Worm (Caenorhabditis elegans) whole organism, L4 larva: ENCODE data around the gene F46C8.3.

Experiments used
- F26F4.8 ChIP-seq: fragments of 200-800 bp; sonication (Bioruptor generic); conservative IDR thresholded peaks from 2 replicates; pipeline ENCODE4 v1.3.6; 2022; ENCODE audit warnings: missing genetic modification characterization, missing compliant biosample characterization
- Y105C5A.15 ChIP-seq: fragments of 200-800 bp; sonication (Bioruptor generic); IDR thresholded peaks from 2 replicates; pipeline ENCODE4 v1.3.6; 2022; ENCODE audit warnings: missing genetic modification characterization, missing compliant biosample characterization
- Y75B8A.6 ChIP-seq: fragments of 200-800 bp; sonication (Bioruptor generic); IDR thresholded peaks from 2 replicates; pipeline ENCODE4 v1.3.6; 2022; ENCODE audit warnings: missing genetic modification reagents, missing genetic modification characterization, missing compliant biosample characterization
- aha-1 ChIP-seq: fragments of 150-350 bp; peaks from one replicate; lab custom pipeline; 2014; ENCODE audit warnings: missing biosample characterization, missing genetic modification characterization
- arid-1 ChIP-seq: fragments of 200-800 bp; sonication (Bioruptor generic); conservative IDR thresholded peaks from 2 replicates; pipeline ENCODE4 v1.3.6; 2022; ENCODE audit warnings: missing genetic modification reagents, missing genetic modification characterization, missing compliant biosample characterization
- ceh-32 ChIP-seq: sonication (generic microtip); optimal IDR thresholded peaks from 2 replicates; lab custom pipeline; 2016; ENCODE audit warnings: mild to moderate bottlenecking, missing genetic modification characterization, missing compliant biosample characterization; ENCODE audit not compliant: poor library complexity
- dmd-8 ChIP-seq: fragments of 200-800 bp; sonication (Bioruptor generic); IDR thresholded peaks from 2 replicates; pipeline ENCODE4 v1.3.6; 2022; ENCODE audit warnings: missing genetic modification characterization, missing compliant biosample characterization
- egl-43 ChIP-seq: fragments of 200-800 bp; sonication (Bioruptor generic); IDR thresholded peaks from 2 replicates; pipeline ENCODE4 v1.3.6; 2022; ENCODE audit warnings: missing genetic modification reagents, missing genetic modification characterization, missing compliant biosample characterization
- fkh-10 ChIP-seq: fragments of 150-350 bp; optimal IDR thresholded peaks from 2 replicates; lab custom pipeline; 2014; ENCODE audit warnings: missing biosample characterization, missing genetic modification reagents, missing genetic modification characterization
- gei-8 ChIP-seq: fragments of 200-800 bp; sonication (Bioruptor generic); optimal IDR thresholded peaks from 2 replicates; lab custom pipeline; 2018; ENCODE audit warnings: mild to moderate bottlenecking, missing genetic modification characterization, missing compliant biosample characterization
- hlh-11 ChIP-seq: fragments of 200-800 bp; sonication (Bioruptor generic); optimal IDR thresholded peaks from 2 replicates; lab custom pipeline; 2018; ENCODE audit warnings: mild to moderate bottlenecking, missing genetic modification characterization, missing compliant biosample characterization
- hmg-1.1 ChIP-seq: fragments of 200-800 bp; sonication (Bioruptor generic); IDR thresholded peaks from 2 replicates; pipeline ENCODE4 v1.3.6; 2022; ENCODE audit warnings: missing genetic modification reagents, missing genetic modification characterization, missing compliant biosample characterization
- jun-1 ChIP-seq: fragments of 150-350 bp; optimal IDR thresholded peaks from 2 replicates; lab custom pipeline; 2014; ENCODE audit warnings: missing biosample characterization, missing genetic modification reagents, missing genetic modification characterization
- lin-1 ChIP-seq: fragments of 200-800 bp; sonication (Bioruptor generic); IDR thresholded peaks from 2 replicates; pipeline ENCODE4 v1.3.6; 2022; ENCODE audit warnings: missing genetic modification reagents, missing genetic modification characterization, missing compliant biosample characterization
- lir-3 ChIP-seq: sonication (generic microtip); optimal IDR thresholded peaks from 2 replicates; lab custom pipeline; 2016; ENCODE audit warnings: mild to moderate bottlenecking, missing genetic modification characterization, missing compliant biosample characterization
- madf-9 ChIP-seq: fragments of 200-800 bp; sonication (Bioruptor generic); conservative IDR thresholded peaks from 2 replicates; pipeline ENCODE4 v1.3.6; 2022; ENCODE audit warnings: missing genetic modification reagents, missing genetic modification characterization, missing compliant biosample characterization
- mdt-29 ChIP-seq: fragments of 200-800 bp; sonication (Bioruptor generic); IDR thresholded peaks from 2 replicates; pipeline ENCODE4 v1.3.6; 2022; ENCODE audit warnings: missing genetic modification reagents, missing genetic modification characterization, missing compliant biosample characterization
- mep-1 ChIP-seq: fragments of 150-350 bp; sonication (generic microtip); optimal IDR thresholded peaks from 3 replicates; lab custom pipeline; 2014; ENCODE audit warnings: missing biosample characterization, missing genetic modification characterization
- mxl-2 ChIP-seq: fragments of 200-800 bp; sonication (Bioruptor generic); conservative IDR thresholded peaks from 2 replicates; pipeline ENCODE4 v1.3.6; 2022; ENCODE audit warnings: missing genetic modification reagents, missing genetic modification characterization, missing compliant biosample characterization
- nhr-11 ChIP-seq: fragments of 150-350 bp; optimal IDR thresholded peaks from 2 replicates; lab custom pipeline; 2014; ENCODE audit warnings: missing biosample characterization, missing genetic modification characterization
- nhr-111 ChIP-seq: fragments of 200-800 bp; sonication (Bioruptor generic); optimal IDR thresholded peaks from 2 replicates; lab custom pipeline; 2018; ENCODE audit warnings: mild to moderate bottlenecking, missing genetic modification characterization, missing compliant biosample characterization
- nhr-6 ChIP-seq: fragments of 150-350 bp; optimal IDR thresholded peaks from 2 replicates; lab custom pipeline; 2014; ENCODE audit warnings: missing biosample characterization, missing genetic modification characterization
- pqm-1 ChIP-seq: sonication (generic microtip); optimal IDR thresholded peaks from 2 replicates; lab custom pipeline; 2017; ENCODE audit warnings: missing biosample characterization, missing genetic modification characterization
- sdz-12 ChIP-seq: fragments of 200-800 bp; sonication (Bioruptor generic); optimal IDR thresholded peaks from 2 replicates; lab custom pipeline; 2018; ENCODE audit warnings: mild to moderate bottlenecking, missing genetic modification characterization, missing compliant biosample characterization
- set-16 ChIP-seq: fragments of 200-800 bp; sonication (Bioruptor generic); IDR thresholded peaks from 2 replicates; pipeline ENCODE4 v1.3.6; 2022; ENCODE audit warnings: missing genetic modification reagents, missing genetic modification characterization, missing compliant biosample characterization
- spr-3 ChIP-seq: fragments of 200-800 bp; sonication (Bioruptor generic); optimal IDR thresholded peaks from 2 replicates; lab custom pipeline; 2018; ENCODE audit warnings: mild to moderate bottlenecking, missing genetic modification characterization, missing compliant biosample characterization
- unc-39 ChIP-seq: sonication (generic microtip); optimal IDR thresholded peaks from 2 replicates; lab custom pipeline; 2017; ENCODE audit warnings: missing biosample characterization, missing genetic modification characterization
- unc-62 ChIP-seq, 3 experiments: fragments of 150-350 bp in 1 of 3; sonication (generic microtip); optimal IDR thresholded peaks in 2 of 3; peaks in 1 of 3; 1 replicate in 1 of 3; 2 replicates in 2 of 3; lab custom pipeline; 2014 to 2017; ENCODE audit warnings: missing biosample characterization in 3 of 3, missing genetic modification characterization in 3 of 3, missing genetic modification reagents in 3 of 3, missing genotype in 1 of 3
- zfp-2 ChIP-seq: sonication (generic microtip); optimal IDR thresholded peaks from 2 replicates; lab custom pipeline; 2016; ENCODE audit warnings: mild to moderate bottlenecking, missing genetic modification characterization, missing compliant biosample characterization
- zfp-3 ChIP-seq: fragments of 200-800 bp; sonication (Bioruptor generic); conservative IDR thresholded peaks from 2 replicates; pipeline ENCODE4 v1.3.6; 2022; ENCODE audit warnings: missing genetic modification reagents, missing genetic modification characterization, missing compliant biosample characterization
- ztf-11 ChIP-seq: fragments of 150-350 bp; optimal IDR thresholded peaks from 2 replicates; lab custom pipeline; 2014; ENCODE audit warnings: missing biosample characterization, missing genetic modification characterization

F46C8.3 gene

ce11 chrX:7523799-7524198 is 1.6 kb upstream of the F46C8.3 start (continued):
- peak; percentile 52 for TF ChIP-seq nhr-11 (tag; lab: Kevin White, UChicago)
- no peak for TF ChIP-seq spr-3 (GFP tag; lab: Kevin White, UChicago)
- no peak for TF ChIP-seq lin-1
- no peak for TF ChIP-seq unc-39 (tag; lab: Kevin White, UChicago)
- no peak for TF ChIP-seq nhr-111 (GFP tag; lab: Kevin White, UChicago)
- peak; percentile 69 for TF ChIP-seq hlh-11 (tag; lab: Kevin White, UChicago)
- no peak for TF ChIP-seq jun-1 (tag; lab: Kevin White, UChicago)
- TF ChIP-seq ceh-32 (tag; lab: Kevin White, UChicago): no peak
- TF ChIP-seq Y75B8A.6 (GFP tag; lab: Robert Waterston, UW): no peak
- no peak for TF ChIP-seq gei-8 (GFP tag; lab: Kevin White, UChicago)
- no peak for TF ChIP-seq arid-1

DNA sequence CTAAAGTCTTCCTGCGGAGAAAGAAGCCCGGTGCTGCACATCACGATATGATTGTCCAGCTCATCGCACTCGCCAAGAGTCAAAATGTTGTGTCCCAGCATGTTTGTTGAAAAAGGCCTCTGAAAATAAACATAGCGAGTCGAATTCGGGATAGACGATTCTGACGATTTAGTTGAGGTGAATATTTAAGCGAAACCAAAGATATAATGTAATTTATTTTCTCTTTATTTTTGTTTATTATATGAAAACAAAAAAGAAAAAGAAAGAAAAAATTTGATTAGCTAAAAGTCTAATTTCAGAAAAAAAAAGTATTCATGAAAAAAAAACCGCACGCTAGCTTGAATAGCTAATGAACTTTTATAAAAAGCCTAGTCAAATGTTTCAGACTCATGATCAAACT is 7.3 kb downstream of the F46C8.3 start, which contains the start of gene ceh-14:
ceh-14 (minus strand) TSS at position 101 of the 400 bp plus-strand sequence.
- TF ChIP-seq hmg-1.1 (GFP tag; lab: Robert Waterston, UW) (no peak), sdz-12 (GFP tag; lab: Kevin White, UChicago) (no peak), mep-1 (no peak), nhr-6 (tag; lab: Kevin White, UChicago) (no peak)

DNA sequence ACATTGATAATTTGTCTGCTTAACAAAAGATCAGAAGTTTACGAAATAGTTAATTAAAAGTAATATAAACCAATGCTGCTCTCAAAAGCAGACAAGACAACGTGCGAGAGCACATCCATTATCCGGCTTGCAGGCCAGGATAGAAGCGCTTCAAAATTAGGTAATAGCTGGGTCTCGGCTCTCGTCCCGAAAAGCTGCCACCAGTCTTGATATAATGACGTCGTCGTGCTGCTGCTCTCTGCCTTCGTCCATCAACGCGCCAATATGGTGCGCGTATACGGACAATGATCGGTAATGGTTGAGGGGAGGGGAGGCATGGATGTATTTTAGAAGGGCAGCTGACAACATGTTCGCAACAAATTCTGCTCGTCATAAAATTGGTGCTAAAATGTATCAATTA is 9.1 kb downstream of the F46C8.3 start:
- TF ChIP-seq ztf-11 (no peak), fkh-10 (GFP tag; lab: Kevin White, UChicago) (no peak), zfp-2 (tag; lab: Kevin White, UChicago) (no peak), madf-9 (GFP tag; lab: Robert Waterston, UW) (no peak), egl-43 (GFP tag; lab: Robert Waterston, UW) (peak; percentile 60; the same call in 1 of the 2 replicates), lir-3 (tag; lab: Kevin White, UChicago) (no peak), zfp-3 (GFP tag; lab: Robert Waterston, UW) (no peak)

DNA sequence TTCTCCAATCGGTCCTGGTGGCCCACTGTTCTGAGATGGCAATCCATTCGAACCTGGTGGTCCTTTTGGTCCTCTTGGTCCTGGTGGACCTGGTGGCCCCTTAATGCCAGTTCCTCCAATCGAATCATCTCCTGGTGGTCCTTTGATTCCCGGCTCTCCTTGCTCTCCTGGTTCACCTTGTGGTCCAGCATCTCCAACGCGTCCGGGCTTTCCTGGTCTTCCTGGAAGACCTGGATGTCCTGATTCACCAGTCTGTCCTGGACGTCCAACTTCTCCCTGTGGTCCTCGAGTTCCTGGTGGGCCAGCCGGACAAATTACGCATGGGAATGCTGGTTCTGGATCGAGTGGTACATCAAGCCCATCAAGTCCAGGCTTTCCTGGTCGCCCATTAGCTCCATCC is 11.5 kb downstream of the F46C8.3 start:
- TF ChIP-seq aha-1 (tag; lab: Kevin White, UChicago) (peak; percentile 84), set-16 (GFP tag; lab: Robert Waterston, UW) (peak; percentile 87; the same call in 1 of the 2 replicates), dmd-8 (GFP tag; lab: Robert Waterston, UW) (0 out of 2 replicates have a peak, but pooled peaks have one; percentile 16), mxl-2 (no peak), unc-62 (GFP tag; optimal IDR thresholded peaks at IDR 0.05 in 1 of 2; lab: Kevin White, UChicago) (no peak), unc-62 (tag; optimal IDR thresholded peaks at IDR 0.05; lab: Kevin White, UChicago) (no peak)

DNA sequence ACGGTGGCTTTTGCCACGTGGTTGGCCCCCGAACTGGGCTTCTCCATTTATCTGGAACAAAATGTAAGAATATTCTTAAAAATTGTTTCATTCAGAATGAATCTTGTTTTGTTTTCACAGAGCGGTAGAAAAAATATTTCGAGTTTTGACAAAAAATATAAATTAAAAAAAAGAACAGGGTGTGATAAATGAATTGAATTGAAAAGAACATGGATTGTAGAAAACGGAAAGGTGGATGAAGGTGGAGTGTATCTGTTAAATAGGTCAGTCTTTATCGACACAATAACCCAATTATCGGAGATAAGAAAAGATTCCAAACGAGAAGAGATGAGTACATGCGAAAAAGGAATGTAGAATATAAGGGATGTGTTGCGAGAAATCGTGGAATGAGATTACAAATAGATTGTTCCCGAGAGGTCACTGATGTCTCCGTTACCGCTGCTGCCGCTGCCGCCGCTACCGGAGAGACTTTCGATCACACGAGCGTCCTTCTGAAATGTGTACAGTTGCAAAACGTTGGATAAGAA is 12.4 kb downstream of the F46C8.3 start, which contains the start of gene dpy-7:
dpy-7 (minus strand) TSS at position 51 of the 527 bp plus-strand sequence.
- TF ChIP-seq nhr-11 (tag; lab: Kevin White, UChicago) (no peak), unc-62 (GFP tag; optimal IDR thresholded peaks at IDR 0.05 in 1 of 2; lab: Kevin White, UChicago) (peak in 1 of 2 experiments; percentile 41), unc-62 (tag; optimal IDR thresholded peaks at IDR 0.05; lab: Kevin White, UChicago) (no peak)

ce11 chrX:7540033-7540432 is 14.7 kb downstream of the F46C8.3 start, which contains the start of gene glb-16:
glb-16 (minus strand) TSS chrX:7540133.
- TF ChIP-seq Y105C5A.15 (GFP tag; lab: Robert Waterston, UW) (no peak), mxl-2 (no peak), mdt-29 (GFP tag; lab: Robert Waterston, UW) (no peak), fkh-10 (GFP tag; lab: Kevin White, UChicago) (no peak), pqm-1 (tag; lab: Kevin White, UChicago) (no peak), hmg-1.1 (GFP tag; lab: Robert Waterston, UW) (no peak), F26F4.8 (GFP tag; lab: Robert Waterston, UW) (no peak)
